Fruit fly (Drosophila melanogaster) whole organism, adult: ENCODE data around the gene Spn28Db.

Experiments
- CG11617 ChIP-seq: fragments of 200-800 bp; sonication (Bioruptor generic); optimal IDR thresholded peaks from 2 replicates; lab custom pipeline; 2017; ENCODE audit warnings: mild to moderate bottlenecking, missing biosample characterization, missing genetic modification reagents, missing genetic modification characterization
- CG12768 ChIP-seq: fragments of 200-800 bp; sonication (Bioruptor generic); optimal IDR thresholded peaks from 2 replicates; lab custom pipeline; 2017; ENCODE audit warnings: missing biosample characterization, missing genetic modification characterization, mild to moderate bottlenecking, moderate library complexity, missing genetic modification reagents
- CG14711 ChIP-seq: fragments of 200-800 bp; sonication (Bioruptor generic); optimal IDR thresholded peaks from 2 replicates; lab custom pipeline; 2018; ENCODE audit warnings: missing biosample characterization, mild to moderate bottlenecking, missing genetic modification characterization, moderate library complexity
- CG1620 ChIP-seq: fragments of 200-800 bp; sonication (Bioruptor generic); optimal IDR thresholded peaks from 2 replicates; lab custom pipeline; 2016; ENCODE audit warnings: missing biosample characterization, missing genetic modification characterization
- CG33017 ChIP-seq: fragments of 200-800 bp; sonication (Bioruptor generic); optimal IDR thresholded peaks from 2 replicates; lab custom pipeline; 2018; ENCODE audit warnings: missing biosample characterization, mild to moderate bottlenecking, missing genetic modification characterization, moderate library complexity
- CG5204 ChIP-seq: fragments of 200-800 bp; sonication (Bioruptor generic); optimal IDR thresholded peaks from 2 replicates; lab custom pipeline; 2016; ENCODE audit warnings: missing biosample characterization, missing genetic modification characterization
- CG7045 ChIP-seq: fragments of 200-800 bp; sonication (Bioruptor generic); optimal IDR thresholded peaks from 2 replicates; lab custom pipeline; 2017; ENCODE audit warnings: missing biosample characterization, mild to moderate bottlenecking, missing genetic modification characterization
- CG7101 ChIP-seq: fragments of 200-800 bp; sonication (Bioruptor generic); optimal IDR thresholded peaks from 2 replicates; lab custom pipeline; 2018; ENCODE audit warnings: missing biosample characterization, mild to moderate bottlenecking, missing genetic modification characterization, moderate library complexity
- Clk ChIP-seq: fragments of 200-800 bp; sonication (Bioruptor generic); optimal IDR thresholded peaks from 2 replicates; lab custom pipeline; 2017; ENCODE audit warnings: missing biosample characterization, missing genetic modification characterization
- Crg-1 ChIP-seq: fragments of 200-800 bp; sonication (Bioruptor generic); optimal IDR thresholded peaks from 2 replicates; lab custom pipeline; 2016; ENCODE audit warnings: missing biosample characterization, missing genetic modification characterization
- Hr96 ChIP-seq: fragments of 200-800 bp; sonication (Bioruptor generic); optimal IDR thresholded peaks from 2 replicates; lab custom pipeline; 2016; ENCODE audit warnings: missing biosample characterization, missing genetic modification characterization
- Mnt ChIP-seq: fragments of 200-800 bp; sonication (Bioruptor generic); optimal IDR thresholded peaks from 2 replicates; lab custom pipeline; 2016; ENCODE audit warnings: missing biosample characterization, mild to moderate bottlenecking, missing genetic modification characterization
- bab1 ChIP-seq: fragments of 200-800 bp; sonication (Bioruptor generic); optimal IDR thresholded peaks from 3 replicates; lab custom pipeline; 2019; ENCODE audit warnings: missing biosample characterization, mild to moderate bottlenecking, missing genetic modification characterization, moderate library complexity
- cic ChIP-seq: fragments of 200-800 bp; sonication (Bioruptor generic); optimal IDR thresholded peaks from 2 replicates; lab custom pipeline; 2017; ENCODE audit warnings: missing biosample characterization, mild to moderate bottlenecking, missing genetic modification characterization, moderate library complexity
- cnc ChIP-seq, 2 experiments: fragments of >200 bp; optimal IDR thresholded peaks; 2 replicates each; lab custom pipeline; 2017
- kay ChIP-seq: fragments of 200-800 bp; sonication (Bioruptor generic); peaks from one replicate; lab custom pipeline; 2016; ENCODE audit warnings: missing biosample characterization, missing genetic modification characterization, borderline replicate concordance
- ovo ChIP-seq: fragments of 200-800 bp; sonication (Bioruptor generic); optimal IDR thresholded peaks from 2 replicates; lab custom pipeline; 2016; ENCODE audit warnings: missing biosample characterization, missing genetic modification characterization
- pad ChIP-seq: fragments of 200-800 bp; sonication (Bioruptor generic); optimal IDR thresholded peaks from 3 replicates; lab custom pipeline; 2017; ENCODE audit warnings: missing biosample characterization, missing genetic modification characterization, mild to moderate bottlenecking, moderate library complexity, missing genetic modification reagents
- tj ChIP-seq: fragments of 200-800 bp; sonication (Bioruptor generic); optimal IDR thresholded peaks from 3 replicates; lab custom pipeline; 2017; ENCODE audit warnings: missing biosample characterization, mild to moderate bottlenecking, missing genetic modification characterization, moderate library complexity
- toe ChIP-seq: fragments of 200-800 bp; sonication (Bioruptor generic); optimal IDR thresholded peaks from 2 replicates; lab custom pipeline; 2016; ENCODE audit warnings: missing biosample characterization, missing genetic modification characterization

The Spn28Db gene

DNA sequence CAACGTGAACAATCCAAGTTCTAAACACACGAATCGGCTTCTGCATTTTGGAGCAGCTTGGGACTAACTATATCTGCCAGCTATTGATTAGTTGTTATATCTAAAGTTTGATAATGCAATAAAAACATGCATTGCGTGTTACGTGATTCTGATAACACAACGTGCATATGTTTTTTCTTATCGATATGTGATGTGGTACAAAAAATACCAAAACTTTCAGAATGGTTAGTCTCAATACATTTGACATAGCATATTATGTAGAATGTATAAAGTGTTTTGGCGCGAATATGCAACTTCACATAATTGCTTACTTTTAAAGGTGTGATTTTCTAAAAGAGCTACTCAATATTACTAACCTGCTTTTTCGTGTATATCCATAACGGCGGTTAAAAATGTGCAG lies 4.6 kb downstream of the Spn28Db start:
- TF ChIP-seq pad (GFP tag; lab: Kevin White, UChicago) (no peak), CG11617 (GFP tag; lab: Kevin White, UChicago) (peak; percentile 54), bab1 (GFP tag; lab: Kevin White, UChicago) (no peak), CG1620 (no peak), Mnt (GFP tag; lab: Kevin White, UChicago) (peak; percentile 46), CG33017 (tag; lab: Kevin White, UChicago) (no peak), CG7045 (no peak), CG12768 (GFP tag; lab: Kevin White, UChicago) (no peak), Crg-1 (GFP tag; lab: Kevin White, UChicago) (no peak)

DNA sequence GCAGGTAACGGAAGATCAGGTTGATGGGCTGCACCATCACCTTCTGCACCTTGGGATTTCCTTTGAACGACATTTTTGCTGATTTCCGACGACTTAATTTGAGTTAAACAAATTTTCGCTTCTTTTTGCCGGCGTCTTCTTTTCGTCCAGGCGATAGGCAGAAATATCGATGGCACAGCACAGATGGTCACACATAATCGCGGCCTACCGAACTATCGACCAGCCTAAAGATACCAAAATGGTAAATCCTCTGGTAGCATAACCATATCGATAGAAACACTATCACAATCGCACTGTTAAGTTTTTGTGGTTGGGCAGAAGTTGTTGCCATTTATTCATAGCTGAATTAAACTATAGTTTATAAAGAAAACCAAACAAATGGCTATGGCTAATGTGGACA lies 5.2 kb downstream of the Spn28Db start, which contains the start of the genes SmE and CG34132:
TSS of gene SmE (minus strand) at position 180 of the 400 bp plus-strand sequence.
TSS of gene CG34132 (plus strand) at position 233 of the 400 bp plus-strand sequence.
- TF ChIP-seq Clk (no peak), CG33017 (tag; lab: Kevin White, UChicago) (no peak), CG7101 (tag; lab: Kevin White, UChicago) (no peak), Mnt (GFP tag; lab: Kevin White, UChicago) (no peak), bab1 (GFP tag; lab: Kevin White, UChicago) (no peak), CG1620 (no peak), ovo (GFP tag; lab: Kevin White, UChicago) (no peak), cnc (optimal IDR thresholded peaks at IDR 0.05; lab: Kevin White, UChicago) (no peak), pad (GFP tag; lab: Kevin White, UChicago) (no peak), cic (GFP tag; lab: Kevin White, UChicago) (no peak), Crg-1 (GFP tag; lab: Kevin White, UChicago) (no peak), CG14711 (tag; lab: Kevin White, UChicago) (no peak), CG11617 (GFP tag; lab: Kevin White, UChicago) (no peak), CG12768 (GFP tag; lab: Kevin White, UChicago) (no peak), Hr96 (no peak)

DNA sequence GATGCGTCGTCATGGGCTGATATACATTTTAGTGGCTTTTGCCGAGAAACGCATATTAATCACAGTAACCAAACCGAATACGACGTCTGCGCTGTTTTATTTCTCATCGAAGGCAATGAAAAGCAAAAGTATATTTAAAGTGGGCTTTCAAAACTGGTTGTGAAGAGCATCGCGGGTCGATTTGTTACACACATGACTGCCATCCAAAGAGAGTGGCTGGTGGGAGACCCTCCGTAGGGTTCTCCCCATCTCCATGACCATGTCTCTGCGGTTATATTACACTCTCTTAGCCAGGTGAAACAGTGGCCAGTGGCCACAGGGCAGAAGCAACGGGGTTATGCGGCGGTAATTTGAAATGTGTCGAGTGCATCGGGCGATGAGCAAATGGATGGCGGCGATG lies 10.0 kb downstream of the Spn28Db start:
- TF ChIP-seq pad (GFP tag; lab: Kevin White, UChicago) = no peak
- no peak for TF ChIP-seq bab1 (GFP tag; lab: Kevin White, UChicago)
- TF ChIP-seq Mnt (GFP tag; lab: Kevin White, UChicago) = no peak
- no peak for TF ChIP-seq CG1620
- TF ChIP-seq tj (GFP tag; lab: Kevin White, UChicago) = no peak

DNA sequence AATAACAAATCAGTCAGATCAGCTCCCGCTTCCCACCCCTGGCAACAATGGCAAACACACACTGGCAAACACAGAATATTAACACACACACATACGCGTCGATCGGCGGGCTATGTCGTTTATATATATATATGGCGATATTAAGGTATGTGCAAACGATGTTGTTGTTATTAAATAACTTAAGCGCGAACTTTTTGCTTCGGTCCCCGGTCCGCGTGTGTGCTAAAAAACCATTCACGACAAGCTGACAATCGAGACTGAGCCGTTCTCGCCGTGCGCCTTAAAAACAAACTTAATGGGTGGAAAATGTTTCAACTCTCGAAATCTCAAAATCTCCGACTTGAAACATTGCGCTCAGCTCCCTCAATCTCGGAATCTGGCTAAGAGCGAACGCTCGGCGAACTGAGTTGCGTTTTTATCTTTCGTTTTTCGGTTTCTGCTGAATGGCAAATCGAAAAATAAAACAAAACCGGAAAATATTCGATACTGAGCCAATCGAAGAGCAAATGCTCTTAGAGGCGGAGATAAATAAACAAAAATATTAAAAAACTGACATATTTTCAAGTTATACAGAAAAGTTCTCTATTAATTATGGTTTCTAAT lies 11.1 kb downstream of the Spn28Db start, which contains the start of gene spz3:
TSS of gene spz3 (minus strand) at position 261 of the 603 bp plus-strand sequence.
- TF ChIP-seq Clk (no peak), kay (GFP tag; lab: Kevin White, UChicago) (peak; percentile 47), CG14711 (tag; lab: Kevin White, UChicago) (no peak), CG5204 (GFP tag; lab: Kevin White, UChicago) (no peak)

DNA sequence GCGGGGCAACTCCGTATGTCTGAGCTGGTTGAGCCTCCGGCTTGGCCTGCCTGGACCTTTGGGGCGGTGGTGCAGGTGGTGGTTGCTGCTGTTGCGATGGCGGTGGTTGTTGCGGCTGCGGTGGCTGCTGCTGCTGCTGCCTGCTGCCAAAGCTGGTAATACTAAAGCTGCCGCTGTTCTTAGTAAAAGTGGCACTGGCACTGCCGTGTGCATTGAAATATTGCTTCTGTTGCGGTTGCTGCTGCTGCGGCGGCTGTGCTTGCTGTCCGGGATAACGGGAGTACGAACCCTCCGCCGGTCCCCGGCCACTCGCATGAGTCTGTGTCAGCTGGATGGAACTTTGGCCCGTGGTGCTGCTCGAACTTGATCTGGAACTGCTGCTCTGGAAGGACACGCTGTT lies 12.1 kb downstream of the Spn28Db start:
- TF ChIP-seq toe = no peak
- no peak for TF ChIP-seq CG1620
- TF ChIP-seq Hr96 = no peak
- TF ChIP-seq Mnt (GFP tag; lab: Kevin White, UChicago) = no peak

DNA sequence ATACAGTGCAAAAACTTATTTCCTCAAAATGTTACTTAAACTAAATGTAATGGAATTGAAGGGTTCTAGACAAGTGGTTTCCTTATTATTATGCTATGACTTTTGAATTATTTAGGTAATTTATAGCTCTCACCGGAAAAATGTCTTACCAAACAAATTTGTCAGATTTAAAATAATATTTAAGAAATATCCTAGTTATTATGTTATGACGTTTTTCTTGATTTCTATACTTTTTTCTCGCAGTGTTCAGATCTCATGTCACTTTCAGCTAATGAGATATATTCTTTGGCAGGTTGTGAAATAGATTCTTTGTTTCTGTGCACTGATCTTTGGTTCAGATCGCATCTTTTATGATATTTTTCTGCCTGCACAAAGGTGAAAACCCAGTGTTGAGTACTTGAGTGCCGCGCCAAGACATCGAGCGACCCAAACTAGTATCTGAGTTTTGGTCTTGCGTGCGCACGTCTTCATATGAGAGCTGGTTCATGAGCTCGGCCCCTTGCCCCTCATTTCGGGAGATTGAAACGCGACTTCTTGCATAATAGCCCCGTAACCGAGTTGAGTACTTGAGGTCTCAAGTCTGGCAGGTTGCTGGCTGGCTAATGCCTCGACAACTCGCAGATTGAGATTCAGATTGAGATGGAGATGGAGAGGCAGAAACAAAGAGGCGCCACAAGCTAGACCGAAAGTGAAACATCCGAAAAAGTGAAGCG lies 13.8 kb downstream of the Spn28Db start:
- no peak for TF ChIP-seq CG33017 (tag; lab: Kevin White, UChicago)
- TF ChIP-seq CG1620 = no peak
- no peak for TF ChIP-seq CG11617 (GFP tag; lab: Kevin White, UChicago)
- TF ChIP-seq bab1 (GFP tag; lab: Kevin White, UChicago) = no peak
- no peak for TF ChIP-seq CG5204 (GFP tag; lab: Kevin White, UChicago)
- no peak for TF ChIP-seq CG7045

DNA sequence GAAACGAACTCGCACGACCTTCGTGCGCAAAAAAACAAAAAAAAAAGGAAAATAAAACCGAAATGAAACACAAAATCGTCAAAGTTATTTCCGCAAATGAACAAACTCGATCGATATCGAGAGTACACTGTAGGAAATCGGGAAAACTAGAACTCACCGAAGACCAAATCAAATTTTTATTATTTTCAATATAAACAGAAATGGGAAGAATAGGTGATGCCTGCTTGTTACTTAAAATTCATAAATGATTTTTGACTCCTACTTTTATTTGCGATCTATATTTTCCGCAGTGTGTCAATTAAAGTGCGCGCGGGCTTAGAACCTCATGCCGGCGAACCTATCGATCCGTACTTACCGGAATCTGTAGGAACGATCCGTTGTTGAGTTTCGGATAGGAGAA lies 14.8 kb downstream of the Spn28Db start:
- no peak for TF ChIP-seq Hr96
- TF ChIP-seq CG11617 (GFP tag; lab: Kevin White, UChicago) = no peak
- TF ChIP-seq pad (GFP tag; lab: Kevin White, UChicago) = no peak
- TF ChIP-seq CG12768 (GFP tag; lab: Kevin White, UChicago) = no peak
- TF ChIP-seq CG5204 (GFP tag; lab: Kevin White, UChicago) = no peak
- no peak for TF ChIP-seq bab1 (GFP tag; lab: Kevin White, UChicago)
- no peak for TF ChIP-seq cic (GFP tag; lab: Kevin White, UChicago)
- TF ChIP-seq tj (GFP tag; lab: Kevin White, UChicago) = no peak
- no peak for TF ChIP-seq Mnt (GFP tag; lab: Kevin White, UChicago)
- TF ChIP-seq cnc (optimal IDR thresholded peaks at IDR 0.05; lab: Kevin White, UChicago) = no peak
